Fruit fly (Drosophila melanogaster): Measurements from ENCODE around the gene Sms.

Gene Sms

DNA sequence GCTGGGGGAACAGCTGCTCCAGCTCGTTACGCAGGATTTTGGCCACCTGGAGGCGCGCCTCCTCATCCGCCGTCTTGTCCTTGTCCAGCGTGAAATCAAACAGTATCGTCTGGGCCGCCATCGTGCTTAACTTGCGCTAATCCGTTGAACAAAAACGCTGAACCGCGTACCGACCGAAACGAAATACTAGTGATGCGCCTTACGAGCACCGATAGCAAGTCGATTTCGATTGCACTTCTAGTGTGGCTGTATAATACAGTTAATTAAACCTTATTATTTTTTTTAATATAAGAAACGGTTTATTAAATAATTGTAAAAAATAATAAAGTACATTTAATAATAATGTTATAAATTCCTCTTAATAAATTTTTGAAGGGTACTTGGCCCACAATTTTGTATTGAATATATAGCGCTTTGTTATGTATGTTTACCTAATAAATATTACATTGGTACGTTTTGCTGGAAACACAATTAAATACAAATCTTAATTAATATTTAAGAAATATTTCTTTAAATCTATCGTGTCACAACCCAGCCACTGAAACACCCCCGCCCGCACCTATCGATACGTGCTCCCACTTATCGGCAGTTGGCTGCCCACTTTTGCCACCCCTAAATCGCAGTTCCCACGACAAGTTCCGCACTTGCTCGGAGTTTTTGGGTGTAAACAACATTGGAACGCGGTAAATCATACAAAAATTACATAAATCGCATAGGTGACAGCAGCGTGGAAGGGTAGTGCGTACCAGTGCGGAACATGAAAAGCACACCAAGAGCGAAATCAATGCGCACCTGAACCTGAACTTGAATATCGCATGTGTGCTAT lies at the start of gene Sms, which contains the start of gene INPP5E:
TSS of gene Sms (minus strand) at position 198 of the 826 bp plus-strand sequence.
TSS of gene INPP5E (plus strand) at position 602 of the 826 bp plus-strand sequence.
- TF ChIP-seq CG6254 (GFP tag; optimal IDR thresholded peaks at IDR 0.05) = peak; percentile 11
- TF ChIP-seq CG1647 (GFP tag; optimal IDR thresholded peaks at IDR 0.05) = no peak
- no peak for TF ChIP-seq luna (GFP tag; optimal IDR thresholded peaks at IDR 0.05)
- TF ChIP-seq tgo (GFP tag; IDR thresholded peaks at IDR 0.05) = peak; percentile 43; the same call in 2 of the 3 replicates
- TF ChIP-seq CTCF (GFP tag; optimal IDR thresholded peaks at IDR 0.05) = no peak
- peak; percentile 45 for TF ChIP-seq CG12104 (GFP tag; optimal IDR thresholded peaks at IDR 0.05)
- TF ChIP-seq dan (GFP tag; IDR thresholded peaks at IDR 0.05) = no peak
- no peak for TF ChIP-seq Ada2b (GFP tag; IDR thresholded peaks at IDR 0.05)
- TF ChIP-seq Lim3 (GFP tag; IDR thresholded peaks at IDR 0.05) = no peak
- peak; percentile 33 for TF ChIP-seq Max (GFP tag; optimal IDR thresholded peaks at IDR 0.05)
- peak; percentile 62; the same call in 1 of the 2 replicates for TF ChIP-seq CG3847 (GFP tag; IDR thresholded peaks at IDR 0.05)
- TF ChIP-seq CG1603 (tag; optimal IDR thresholded peaks at IDR 0.05) = peak; percentile 42
- TF ChIP-seq B-H1 (GFP tag; IDR thresholded peaks at IDR 0.05) = no peak
- TF ChIP-seq D (optimal IDR thresholded peaks at IDR 0.05) = no peak
- TF ChIP-seq D (GFP tag; optimal IDR thresholded peaks at IDR 0.05) = no peak
- no peak for TF ChIP-seq lbe (GFP tag; optimal IDR thresholded peaks at IDR 0.05)
- no peak for TF ChIP-seq CG11723 (GFP tag; optimal IDR thresholded peaks at IDR 0.05)
- no peak for TF ChIP-seq CG8359 (GFP tag; optimal IDR thresholded peaks at IDR 0.05; ENCODE audit: borderline replicate concordance)
- no peak for TF ChIP-seq Hand (GFP tag; optimal IDR thresholded peaks at IDR 0.05)
- TF ChIP-seq CG10267 (tag; optimal IDR thresholded peaks at IDR 0.05) = peak; percentile 69
- TF ChIP-seq CG10431 (GFP tag; optimal IDR thresholded peaks at IDR 0.05) = peak; percentile 38
- TF ChIP-seq Sry-δ (GFP tag; optimal IDR thresholded peaks at IDR 0.05) = peak; percentile 85
- peak; percentile 93 for TF ChIP-seq amos (GFP tag; IDR thresholded peaks at IDR 0.05; ENCODE audit: partially characterized antibody)
- no peak for TF ChIP-seq pfk (GFP tag; optimal IDR thresholded peaks at IDR 0.05)
- TF ChIP-seq fru (optimal IDR thresholded peaks at IDR 0.05) = no peak
- no peak for TF ChIP-seq repo (GFP tag; optimal IDR thresholded peaks at IDR 0.05)
- TF ChIP-seq PHDP (tag; optimal IDR thresholded peaks at IDR 0.05) = peak; percentile 59
- peak; percentile 61 for TF ChIP-seq grau (tag; optimal IDR thresholded peaks at IDR 0.05)
- peak; percentile 21 for TF ChIP-seq Fer3 (tag; optimal IDR thresholded peaks at IDR 0.05)
- no peak for TF ChIP-seq ftz-f1 (GFP tag; optimal IDR thresholded peaks at IDR 0.05)
- TF ChIP-seq btn (GFP tag; optimal IDR thresholded peaks at IDR 0.05) = no peak
- peak; percentile 34 for TF ChIP-seq fd96Cb (tag; optimal IDR thresholded peaks at IDR 0.05)
- TF ChIP-seq vvl (GFP tag; IDR thresholded peaks at IDR 0.05) = peak; percentile 38
- TF ChIP-seq CG8478 (optimal IDR thresholded peaks at IDR 0.05) = no peak
- TF ChIP-seq Dref (GFP tag; IDR thresholded peaks at IDR 0.05) = peak; percentile 91
- peak; percentile 48 for TF ChIP-seq zfh2 (GFP tag; optimal IDR thresholded peaks at IDR 0.05)
- TF ChIP-seq CG6813 (GFP tag; optimal IDR thresholded peaks at IDR 0.05) = no peak
- TF ChIP-seq CG2120 (GFP tag; optimal IDR thresholded peaks at IDR 0.05) = peak; percentile 74
- TF ChIP-seq CG6175 (GFP tag; IDR thresholded peaks at IDR 0.05) = no peak
- no peak for TF ChIP-seq Oaz (GFP tag; IDR thresholded peaks at IDR 0.05)
- no peak for TF ChIP-seq CG6683 (GFP tag; optimal IDR thresholded peaks at IDR 0.05)
- TF ChIP-seq Scr (GFP tag; IDR thresholded peaks at IDR 0.05; ENCODE audit: partially characterized antibody) = peak; percentile 87
- no peak for TF ChIP-seq CG6654 (GFP tag; optimal IDR thresholded peaks at IDR 0.05)
- TF ChIP-seq yki (optimal IDR thresholded peaks at IDR 0.05) = no peak
- TF ChIP-seq insv (GFP tag; optimal IDR thresholded peaks at IDR 0.05) = peak in 1 of 2 experiments; percentile 29
- no peak for TF ChIP-seq Spps (tag; optimal IDR thresholded peaks at IDR 0.05)
- TF ChIP-seq Chrac-16 (GFP tag; optimal IDR thresholded peaks at IDR 0.05) = peak; percentile 58
- no peak for TF ChIP-seq CG14965 (GFP tag; optimal IDR thresholded peaks at IDR 0.05; ENCODE audit: borderline replicate concordance)
- no peak for TF ChIP-seq CG12071 (GFP tag; optimal IDR thresholded peaks at IDR 0.05)
- TF ChIP-seq Poxn (GFP tag; IDR thresholded peaks at IDR 0.05) = peak; percentile 32; the same call in 1 of the 2 replicates
- no peak for TF ChIP-seq CG7987 (GFP tag; optimal IDR thresholded peaks at IDR 0.05)

Data from whole organism, embryonic.